Fruit fly (Drosophila melanogaster) whole organism, larva: ENCODE measurements around the gene COX8.

Source experiments
- noc ChIP-seq: fragments of 200-800 bp; sonication (Bioruptor generic); optimal IDR thresholded peaks from 3 replicates; lab custom pipeline; 2019; ENCODE audit warnings: missing biosample characterization, mild to moderate bottlenecking, missing genetic modification characterization, moderate library complexity

The COX8 gene

dm6 chr3L:21539245-21540196, at the start of gene COX8, which contains the start of gene VhaM9.7-b:
Gene COX8, minus strand, starts transcription at chr3L:21539447.
Gene VhaM9.7-b, plus strand, starts transcription at chr3L:21539862.
- no peak for TF ChIP-seq noc (tag; lab: Kevin White, UChicago)

dm6 chr3L:21586528-21586927, 47.3 kb upstream of the COX8 start, which contains the start of gene TfAP-2:
Gene TfAP-2, plus strand, starts transcription at chr3L:21586828.
- TF ChIP-seq noc (tag; lab: Kevin White, UChicago): no peak

- no peak for TF ChIP-seq noc (tag; lab: Kevin White, UChicago)
Observed at dm6 chr3L:21585397-21585796, 46.1 kb upstream of the COX8 start.

dm6 chr3L:21584683-21585082, 45.4 kb upstream of the COX8 start:
- no peak for TF ChIP-seq noc (tag; lab: Kevin White, UChicago)

- no peak for TF ChIP-seq noc (tag; lab: Kevin White, UChicago)
Observed at dm6 chr3L:21581984-21582383, 42.7 kb upstream of the COX8 start.

- no peak for TF ChIP-seq noc (tag; lab: Kevin White, UChicago)
Observed at dm6 chr3L:21574296-21574745, 35.1 kb upstream of the COX8 start.

- no peak for TF ChIP-seq noc (tag; lab: Kevin White, UChicago)
Observed at dm6 chr3L:21573831-21574230, 34.6 kb upstream of the COX8 start, which contains the start of gene EMC10. Gene EMC10, plus strand, starts transcription at chr3L:21574131.

- no peak for TF ChIP-seq noc (tag; lab: Kevin White, UChicago)
Observed at dm6 chr3L:21568848-21569372, 29.7 kb upstream of the COX8 start, which contains the start of the genes CRIF and SMC5. Gene CRIF, minus strand, starts transcription at chr3L:21568898. Gene SMC5, plus strand, starts transcription at chr3L:21569176.

- no peak for TF ChIP-seq noc (tag; lab: Kevin White, UChicago)
Observed at dm6 chr3L:21568254-21568653, 29.0 kb upstream of the COX8 start.

dm6 chr3L:21565126-21565525, 25.9 kb upstream of the COX8 start, which contains the start of gene CG7634:
Gene CG7634, plus strand, starts transcription at chr3L:21565426.
- no peak for TF ChIP-seq noc (tag; lab: Kevin White, UChicago)

dm6 chr3L:21562081-21562480, 22.8 kb upstream of the COX8 start, which contains the start of gene CapaR:
Gene CapaR, minus strand, starts transcription at chr3L:21562181.
- no peak for TF ChIP-seq noc (tag; lab: Kevin White, UChicago)

dm6 chr3L:21558176-21558871, 19.1 kb upstream of the COX8 start, which contains the start of gene CG7173:
Gene CG7173, minus strand, starts transcription at chr3L:21558226.
- no peak for TF ChIP-seq noc (tag; lab: Kevin White, UChicago)

- no peak for TF ChIP-seq noc (tag; lab: Kevin White, UChicago)
Observed at dm6 chr3L:21554752-21555151, 15.5 kb upstream of the COX8 start, which contains the start of gene Wnk. Gene Wnk, minus strand, starts transcription at chr3L:21554928.

dm6 chr3L:21542059-21542458, 2.8 kb upstream of the COX8 start, which contains the start of gene CG33290:
Gene CG33290, plus strand, starts transcription at chr3L:21542359.
- no peak for TF ChIP-seq noc (tag; lab: Kevin White, UChicago)

- TF ChIP-seq noc (tag; lab: Kevin White, UChicago): no peak
Observed at dm6 chr3L:21538893-21539244, 378 bp downstream of the COX8 start.
